Fruit fly (Drosophila melanogaster) Kc167 (cell line): ENCODE measurements around the gene CG17378.

Source experiments
- Myc ChIP-seq: fragments of >200 bp; optimal IDR thresholded peaks from 2 replicates; lab custom pipeline; 2017; ENCODE audit warnings: missing external identifiers
- h ChIP-seq: fragments of >200 bp; optimal IDR thresholded peaks from 3 replicates; lab custom pipeline; 2018; ENCODE audit warnings: missing external identifiers
- insv ChIP-seq: fragments of >200 bp; optimal IDR thresholded peaks from 3 replicates; lab custom pipeline; 2018; ENCODE audit warnings: missing external identifiers
- psq ChIP-seq: fragments of >200 bp; optimal IDR thresholded peaks from 2 replicates; lab custom pipeline; 2017; ENCODE audit warnings: missing external identifiers

dm6 chr2L:6787029-6787972 is 13.5 kb downstream of the CG17378 start:
- no peak for TF ChIP-seq Myc
- TF ChIP-seq psq = no peak
- TF ChIP-seq h (lab: Kevin White, UChicago) = no peak
- no peak for TF ChIP-seq insv (lab: Kevin White, UChicago)
